Worm (Caenorhabditis elegans) whole organism, late embryonic: ENCODE data around the gene emb-8.

Experiments used
- C38D4.7 ChIP-seq: fragments of 200-800 bp; sonication (Bioruptor generic); optimal IDR thresholded peaks from 2 replicates; lab custom pipeline; 2018; ENCODE audit warnings: mild to moderate bottlenecking, missing genetic modification characterization, moderate library complexity, missing compliant biosample characterization
- F13H6.1 ChIP-seq: sonication (generic microtip); optimal IDR thresholded peaks from 2 replicates; lab custom pipeline; 2016; ENCODE audit warnings: missing genetic modification characterization, missing compliant biosample characterization
- K02D7.2 ChIP-seq: sonication (generic microtip); optimal IDR thresholded peaks from 2 replicates; lab custom pipeline; 2017; ENCODE audit warnings: mild to moderate bottlenecking, missing genetic modification characterization, missing compliant biosample characterization
- T23F11.4 ChIP-seq: fragments of 200-800 bp; sonication (Bioruptor generic); optimal IDR thresholded peaks from 2 replicates; lab custom pipeline; 2018; ENCODE audit warnings: mild to moderate bottlenecking, missing genetic modification characterization, missing compliant biosample characterization
- Y22D7AL.16 ChIP-seq: sonication (generic microtip); optimal IDR thresholded peaks from 2 replicates; lab custom pipeline; 2016; ENCODE audit warnings: missing genetic modification characterization, missing compliant biosample characterization
- ahr-1 ChIP-seq: sonication (generic microtip); optimal IDR thresholded peaks from 2 replicates; lab custom pipeline; 2016; ENCODE audit warnings: missing genetic modification characterization, missing compliant biosample characterization
- ceh-14 ChIP-seq: sonication (generic microtip); optimal IDR thresholded peaks from 2 replicates; lab custom pipeline; 2016; ENCODE audit warnings: missing genotype, missing genetic modification characterization, missing compliant biosample characterization
- ceh-18 ChIP-seq: sonication (generic microtip); optimal IDR thresholded peaks from 2 replicates; lab custom pipeline; 2016; ENCODE audit warnings: missing genetic modification characterization, missing compliant biosample characterization
- ceh-19 ChIP-seq: fragments of 200-800 bp; sonication (Bioruptor generic); optimal IDR thresholded peaks from 2 replicates; lab custom pipeline; 2018; ENCODE audit warnings: mild to moderate bottlenecking, missing genetic modification characterization, missing compliant biosample characterization
- ceh-2 ChIP-seq: sonication (generic microtip); optimal IDR thresholded peaks from 2 replicates; lab custom pipeline; 2016; ENCODE audit warnings: missing genotype, missing genetic modification characterization, missing compliant biosample characterization
- ceh-31 ChIP-seq: sonication (generic microtip); optimal IDR thresholded peaks from 2 replicates; lab custom pipeline; 2016; ENCODE audit warnings: missing genetic modification characterization, missing compliant biosample characterization
- ceh-34 ChIP-seq: sonication (generic microtip); optimal IDR thresholded peaks from 2 replicates; lab custom pipeline; 2016; ENCODE audit warnings: mild to moderate bottlenecking, missing genetic modification characterization, missing compliant biosample characterization
- ceh-6 ChIP-seq: fragments of 200-800 bp; sonication (Bioruptor generic); optimal IDR thresholded peaks from 2 replicates; lab custom pipeline; 2018; ENCODE audit warnings: mild to moderate bottlenecking, missing genetic modification characterization, missing compliant biosample characterization
- che-1 ChIP-seq: sonication (generic microtip); optimal IDR thresholded peaks from 2 replicates; lab custom pipeline; 2016; ENCODE audit warnings: mild to moderate bottlenecking, missing genetic modification characterization, missing compliant biosample characterization
- dmd-4 ChIP-seq: sonication (generic microtip); optimal IDR thresholded peaks from 2 replicates; lab custom pipeline; 2016; ENCODE audit warnings: borderline replicate concordance, missing genetic modification characterization, missing compliant biosample characterization
- dve-1 ChIP-seq: sonication (generic microtip); optimal IDR thresholded peaks from 2 replicates; lab custom pipeline; 2017; ENCODE audit warnings: antibody characterized with exemption, mild to moderate bottlenecking, missing genetic modification characterization, missing compliant biosample characterization
- elt-2 ChIP-seq: sonication (generic microtip); optimal IDR thresholded peaks from 2 replicates; lab custom pipeline; 2016; ENCODE audit warnings: missing genetic modification reagents, missing genetic modification characterization, missing compliant biosample characterization
- ets-4 ChIP-seq: sonication (generic microtip); optimal IDR thresholded peaks from 2 replicates; lab custom pipeline; 2016; ENCODE audit warnings: missing genetic modification characterization, missing compliant biosample characterization
- eyg-1 ChIP-seq: sonication (generic microtip); optimal IDR thresholded peaks from 2 replicates; lab custom pipeline; 2016; ENCODE audit warnings: missing genotype, missing genetic modification characterization, missing compliant biosample characterization
- fkh-10 ChIP-seq: fragments of 150-350 bp; optimal IDR thresholded peaks from 2 replicates; lab custom pipeline; 2014; ENCODE audit warnings: missing biosample characterization, missing genetic modification reagents, missing genetic modification characterization
- fkh-6 ChIP-seq: sonication (generic microtip); optimal IDR thresholded peaks from 2 replicates; lab custom pipeline; 2016; ENCODE audit warnings: missing genetic modification characterization, missing compliant biosample characterization
- gmeb-2 ChIP-seq: sonication (generic microtip); optimal IDR thresholded peaks from 2 replicates; lab custom pipeline; 2016; ENCODE audit warnings: missing genetic modification characterization, inconsistent platforms, missing compliant biosample characterization
- hlh-13 ChIP-seq: fragments of 200-800 bp; sonication (Bioruptor generic); optimal IDR thresholded peaks from 2 replicates; lab custom pipeline; 2018; ENCODE audit warnings: mild to moderate bottlenecking, missing genetic modification characterization, missing compliant biosample characterization
- hlh-15 ChIP-seq: sonication (generic microtip); optimal IDR thresholded peaks from 2 replicates; lab custom pipeline; 2016; ENCODE audit warnings: missing genetic modification characterization, missing compliant biosample characterization
- hlh-30 ChIP-seq: sonication (generic microtip); optimal IDR thresholded peaks from 2 replicates; lab custom pipeline; 2017; ENCODE audit warnings: antibody characterized with exemption, missing genetic modification characterization, missing compliant biosample characterization; ENCODE audit not compliant: insufficient read depth
- lim-6 ChIP-seq: sonication (generic microtip); optimal IDR thresholded peaks from 2 replicates; lab custom pipeline; 2016; ENCODE audit warnings: missing genetic modification characterization, missing compliant biosample characterization
- lin-11 ChIP-seq: fragments of 200-800 bp; sonication (Bioruptor generic); optimal IDR thresholded peaks from 2 replicates; lab custom pipeline; 2018; ENCODE audit warnings: mild to moderate bottlenecking, missing genetic modification characterization, missing compliant biosample characterization
- nfya-1 ChIP-seq: sonication (generic microtip); optimal IDR thresholded peaks from 2 replicates; lab custom pipeline; 2017; ENCODE audit warnings: missing genetic modification characterization, mild to moderate bottlenecking, missing compliant biosample characterization, antibody characterized with exemption, moderate library complexity
- nhr-232 ChIP-seq: sonication (generic microtip); optimal IDR thresholded peaks from 2 replicates; lab custom pipeline; 2016; ENCODE audit warnings: missing genetic modification characterization, missing compliant biosample characterization
- pag-3 ChIP-seq: sonication (generic microtip); optimal IDR thresholded peaks from 2 replicates; lab custom pipeline; 2016; ENCODE audit warnings: missing compliant biosample characterization, missing genetic modification characterization, borderline replicate concordance
- pat-9 ChIP-seq: fragments of 200-800 bp; sonication (Bioruptor generic); optimal IDR thresholded peaks from 2 replicates; lab custom pipeline; 2018; ENCODE audit warnings: mild to moderate bottlenecking, missing genetic modification characterization, moderate library complexity, missing compliant biosample characterization
- pha-2 ChIP-seq: sonication (generic microtip); optimal IDR thresholded peaks from 2 replicates; lab custom pipeline; 2017; ENCODE audit warnings: mild to moderate bottlenecking, missing genetic modification characterization, missing compliant biosample characterization
- ref-2 ChIP-seq: sonication (generic microtip); optimal IDR thresholded peaks from 2 replicates; lab custom pipeline; 2016; ENCODE audit warnings: missing genetic modification characterization, missing compliant biosample characterization
- rnt-1 ChIP-seq: sonication (generic microtip); optimal IDR thresholded peaks from 2 replicates; lab custom pipeline; 2016; ENCODE audit warnings: missing genetic modification characterization, missing compliant biosample characterization
- sdc-2 ChIP-seq: sonication (generic microtip); optimal IDR thresholded peaks from 2 replicates; lab custom pipeline; 2016; ENCODE audit warnings: missing genotype, missing genetic modification characterization, missing compliant biosample characterization
- sox-2 ChIP-seq: fragments of 200-800 bp; sonication (Bioruptor generic); IDR thresholded peaks from 2 replicates; pipeline ENCODE4 v1.3.6; 2022; ENCODE audit warnings: missing genetic modification reagents, missing genetic modification characterization, missing compliant biosample characterization
- sox-4 ChIP-seq: sonication (generic microtip); optimal IDR thresholded peaks from 2 replicates; lab custom pipeline; 2017; ENCODE audit warnings: mild to moderate bottlenecking, missing genetic modification characterization, inconsistent platforms, missing compliant biosample characterization
- syd-9 ChIP-seq: sonication (generic microtip); optimal IDR thresholded peaks from 2 replicates; lab custom pipeline; 2016; ENCODE audit warnings: mild to moderate bottlenecking, missing genetic modification characterization, moderate library complexity, missing compliant biosample characterization
- tbx-2 ChIP-seq: sonication (generic microtip); optimal IDR thresholded peaks from 2 replicates; lab custom pipeline; 2016; ENCODE audit warnings: missing genetic modification characterization, missing compliant biosample characterization
- ttx-3 ChIP-seq: sonication (generic microtip); optimal IDR thresholded peaks from 2 replicates; lab custom pipeline; 2016; ENCODE audit warnings: missing genetic modification reagents, missing genetic modification characterization, missing compliant biosample characterization
- unc-3 ChIP-seq, 2 experiments: fragments of 200-800 bp in 1 of 2; sonication (Bioruptor generic) in 1 of 2; sonication (generic microtip) in 1 of 2; conservative IDR thresholded peaks in 1 of 2; optimal IDR thresholded peaks in 1 of 2; 2 replicates each; pipeline versions ENCODE4 v1.3.6 to Lab custom; 2016 to 2022; ENCODE audit warnings: missing compliant biosample characterization in 2 of 2, missing genetic modification characterization in 2 of 2, missing genetic modification reagents in 1 of 2
- unc-86 ChIP-seq: sonication (generic microtip); optimal IDR thresholded peaks from 2 replicates; lab custom pipeline; 2016; ENCODE audit warnings: missing genetic modification characterization, missing compliant biosample characterization
- zip-5 ChIP-seq: sonication (generic microtip); optimal IDR thresholded peaks from 2 replicates; lab custom pipeline; 2016; ENCODE audit warnings: missing genetic modification characterization, missing compliant biosample characterization
- ztf-16 ChIP-seq: sonication (generic microtip); optimal IDR thresholded peaks from 2 replicates; lab custom pipeline; 2017; ENCODE audit warnings: missing genetic modification characterization, missing compliant biosample characterization

The emb-8 gene

ce11 chrIII:5214162-5214561, 14.7 kb upstream of the emb-8 start:
- TF ChIP-seq hlh-15 (tag; lab: Kevin White, UChicago): no peak
- TF ChIP-seq ttx-3: no peak
- no peak for TF ChIP-seq fkh-10 (GFP tag; lab: Kevin White, UChicago)
- TF ChIP-seq F13H6.1 (tag; lab: Kevin White, UChicago): no peak
- no peak for TF ChIP-seq pha-2 (tag; lab: Kevin White, UChicago)
- no peak for TF ChIP-seq Y22D7AL.16
- no peak for TF ChIP-seq tbx-2
- no peak for TF ChIP-seq pag-3
- TF ChIP-seq sox-2 (GFP tag; lab: Robert Waterston, UW): no peak
- TF ChIP-seq hlh-13 (GFP tag; lab: Kevin White, UChicago): no peak
- no peak for TF ChIP-seq ceh-19

- TF ChIP-seq ceh-34 (tag; lab: Kevin White, UChicago) (peak; percentile 73), ceh-31 (peak; percentile 54), eyg-1 (tag; lab: Kevin White, UChicago) (peak; percentile 46), ttx-3 (peak; percentile 3), ceh-18 (peak; percentile 73), F13H6.1 (tag; lab: Kevin White, UChicago) (peak; percentile 23), K02D7.2 (peak; percentile 52), syd-9 (peak; percentile 72), sox-2 (GFP tag; lab: Robert Waterston, UW) (peak; percentile 17; the same call in 1 of the 2 replicates), sox-4 (tag; lab: Kevin White, UChicago) (peak; percentile 63), ets-4 (peak; percentile 68), ztf-16 (tag; lab: Kevin White, UChicago) (peak; percentile 10), rnt-1 (tag; lab: Kevin White, UChicago) (peak; percentile 25), nfya-1 (tag; lab: Kevin White, UChicago) (peak; percentile 1), hlh-30 (tag; lab: Kevin White, UChicago) (peak; percentile 42), ceh-2 (tag; lab: Kevin White, UChicago) (peak; percentile 62), zip-5 (peak; percentile 4), ref-2 (tag; lab: Kevin White, UChicago) (peak; percentile 83), fkh-6 (peak; percentile 62), elt-2 (peak; percentile 74), ahr-1 (tag; lab: Kevin White, UChicago) (peak; percentile 20), pat-9 (tag; lab: Kevin White, UChicago) (peak; percentile 43), lim-6 (tag; lab: Kevin White, UChicago) (peak; percentile 33), nhr-232 (tag; lab: Kevin White, UChicago) (peak; percentile 65), pha-2 (tag; lab: Kevin White, UChicago) (peak; percentile 70), lin-11 (peak; percentile 63), hlh-13 (GFP tag; lab: Kevin White, UChicago) (peak; percentile 25), ceh-14 (tag; lab: Kevin White, UChicago) (peak; percentile 41), hlh-15 (tag; lab: Kevin White, UChicago) (peak; percentile 60), sdc-2 (peak; percentile 49), che-1 (tag; lab: Kevin White, UChicago) (peak; percentile 69), unc-3 (GFP tag; conservative IDR thresholded peaks at IDR 0.05; lab: Robert Waterston, UW) (peak; percentile 61; the same call in 1 of the 2 replicates), unc-3 (tag; optimal IDR thresholded peaks at IDR 0.05; lab: Kevin White, UChicago) (peak; percentile 48), C38D4.7 (GFP tag; lab: Kevin White, UChicago) (peak; percentile 64), ceh-19 (peak; percentile 82), ceh-6 (GFP tag; lab: Kevin White, UChicago) (peak; percentile 66), unc-86 (peak; percentile 45), dve-1 (tag; lab: Kevin White, UChicago) (peak; percentile 25), dmd-4 (tag; lab: Kevin White, UChicago) (peak; percentile 72), T23F11.4 (peak; percentile 30), Y22D7AL.16 (peak; percentile 65), gmeb-2 (peak; percentile 43)
Observed at ce11 chrIII:5211137-5211648, 11.7 kb upstream of the emb-8 start.
